Worm (Caenorhabditis elegans) whole organism, L2 larva: ENCODE data around the gene skpo-1.

ENCODE experiments used
- C34F6.9 ChIP-seq: fragments of 150-350 bp; optimal IDR thresholded peaks from 2 replicates; lab custom pipeline; 2014; ENCODE audit warnings: missing biosample characterization, missing genetic modification characterization
- F13H6.1 ChIP-seq: sonication (generic microtip); optimal IDR thresholded peaks from 2 replicates; lab custom pipeline; 2016; ENCODE audit warnings: missing genetic modification characterization, missing compliant biosample characterization
- ZK546.5 ChIP-seq: sonication (generic microtip); optimal IDR thresholded peaks from 2 replicates; lab custom pipeline; 2017; ENCODE audit warnings: missing biosample characterization, missing genetic modification characterization
- alr-1 ChIP-seq: fragments of 150-350 bp; optimal IDR thresholded peaks from 2 replicates; lab custom pipeline; 2014; ENCODE audit warnings: missing biosample characterization, missing genetic modification characterization
- aly-2 ChIP-seq: fragments of 150-350 bp; optimal IDR thresholded peaks from 2 replicates; lab custom pipeline; 2014; ENCODE audit warnings: missing biosample characterization, missing genetic modification characterization
- ama-1 ChIP-seq: fragments of 150-350 bp; optimal IDR thresholded peaks from 2 replicates; lab custom pipeline; 2018; ENCODE audit warnings: inconsistent platforms
- blmp-1 ChIP-seq: sonication (generic microtip); optimal IDR thresholded peaks from 2 replicates; lab custom pipeline; 2017; ENCODE audit warnings: missing genetic modification characterization, mild to moderate bottlenecking, missing compliant biosample characterization, antibody characterized with exemption, moderate library complexity; ENCODE audit not compliant: insufficient read depth
- ceh-16 ChIP-seq: fragments of 150-350 bp; optimal IDR thresholded peaks from 2 replicates; lab custom pipeline; 2014; ENCODE audit warnings: missing biosample characterization, missing genetic modification characterization
- ceh-82 ChIP-seq: fragments of 150-350 bp; optimal IDR thresholded peaks from 2 replicates; lab custom pipeline; 2014; ENCODE audit warnings: missing biosample characterization, missing genetic modification characterization
- crh-2 ChIP-seq: sonication (generic microtip); optimal IDR thresholded peaks from 2 replicates; lab custom pipeline; 2017; ENCODE audit warnings: missing biosample characterization, missing genetic modification characterization
- egl-27 ChIP-seq: sonication (generic microtip); optimal IDR thresholded peaks from 3 replicates; lab custom pipeline; 2017; ENCODE audit warnings: missing biosample characterization, missing genetic modification reagents, missing genetic modification characterization
- elt-1 ChIP-seq: fragments of 150-350 bp; optimal IDR thresholded peaks from 2 replicates; lab custom pipeline; 2014; ENCODE audit warnings: missing biosample characterization, missing genetic modification characterization
- elt-3 ChIP-seq: sonication (generic microtip); optimal IDR thresholded peaks from 2 replicates; lab custom pipeline; 2017; ENCODE audit warnings: missing biosample characterization, missing genetic modification characterization
- fos-1 ChIP-seq: fragments of 150-350 bp; optimal IDR thresholded peaks from 2 replicates; lab custom pipeline; 2014; ENCODE audit warnings: missing biosample characterization, missing genetic modification characterization
- gmeb-1 ChIP-seq: fragments of 150-350 bp; optimal IDR thresholded peaks from 2 replicates; lab custom pipeline; 2014; ENCODE audit warnings: missing biosample characterization, missing genetic modification characterization
- lin-11 ChIP-seq: fragments of 150-350 bp; sonication (generic microtip); optimal IDR thresholded peaks from 2 replicates; lab custom pipeline; 2014; ENCODE audit warnings: missing biosample characterization, missing genetic modification characterization, inconsistent platforms, mixed read lengths
- lin-13 ChIP-seq: fragments of 150-350 bp; optimal IDR thresholded peaks from 2 replicates; lab custom pipeline; 2014; ENCODE audit warnings: missing biosample characterization, missing genetic modification reagents, missing genetic modification characterization
- lin-39 ChIP-seq: fragments of 150-350 bp; optimal IDR thresholded peaks from 2 replicates; lab custom pipeline; 2014; ENCODE audit warnings: missing biosample characterization, missing genetic modification reagents, missing genetic modification characterization
- lsy-2 ChIP-seq, 2 experiments: fragments of 150-350 bp in 1 of 2; sonication (generic microtip) in 1 of 2; optimal IDR thresholded peaks; 2 replicates each; lab custom pipeline; 2014 to 2017; ENCODE audit warnings: missing biosample characterization in 2 of 2, missing genetic modification characterization in 2 of 2
- mab-5 ChIP-seq: fragments of 150-350 bp; optimal IDR thresholded peaks from 2 replicates; lab custom pipeline; 2014; ENCODE audit warnings: missing biosample characterization, missing genetic modification characterization
- mbf-1 ChIP-seq: sonication (generic microtip); optimal IDR thresholded peaks from 2 replicates; lab custom pipeline; 2017; ENCODE audit warnings: missing biosample characterization, missing genetic modification characterization
- mdl-1 ChIP-seq, 2 experiments: fragments of 150-350 bp in 1 of 2; sonication (generic microtip) in 1 of 2; optimal IDR thresholded peaks; 2 replicates each; lab custom pipeline; 2017; ENCODE audit warnings: missing biosample characterization in 2 of 2, missing genetic modification characterization in 2 of 2
- nhr-10 ChIP-seq: sonication (generic microtip); optimal IDR thresholded peaks from 2 replicates; lab custom pipeline; 2017; ENCODE audit warnings: missing biosample characterization, missing genetic modification characterization
- nhr-11 ChIP-seq: fragments of 150-350 bp; optimal IDR thresholded peaks from 2 replicates; lab custom pipeline; 2014; ENCODE audit warnings: missing biosample characterization, missing genetic modification characterization
- nhr-12 ChIP-seq: fragments of 150-350 bp; optimal IDR thresholded peaks from 2 replicates; lab custom pipeline; 2014; ENCODE audit warnings: missing biosample characterization, missing genetic modification characterization
- nhr-129 ChIP-seq: fragments of 150-350 bp; optimal IDR thresholded peaks from 2 replicates; lab custom pipeline; 2014; ENCODE audit warnings: missing biosample characterization, missing genetic modification characterization
- nhr-21 ChIP-seq: fragments of 150-350 bp; optimal IDR thresholded peaks from 2 replicates; lab custom pipeline; 2014; ENCODE audit warnings: missing biosample characterization, missing genetic modification characterization
- nhr-23 ChIP-seq: fragments of 150-350 bp; optimal IDR thresholded peaks from 2 replicates; lab custom pipeline; 2014; ENCODE audit warnings: missing biosample characterization, missing genetic modification reagents, missing genetic modification characterization
- nhr-25 ChIP-seq: fragments of 150-350 bp; sonication (generic microtip); optimal IDR thresholded peaks from 3 replicates; lab custom pipeline; 2014; ENCODE audit warnings: missing biosample characterization, missing genetic modification characterization
- nhr-77 ChIP-seq: fragments of 150-350 bp; optimal IDR thresholded peaks from 2 replicates; lab custom pipeline; 2014; ENCODE audit warnings: missing biosample characterization, missing genetic modification characterization
- peb-1 ChIP-seq: fragments of 150-350 bp; optimal IDR thresholded peaks from 2 replicates; lab custom pipeline; 2014; ENCODE audit warnings: missing biosample characterization, missing genetic modification characterization
- sem-4 ChIP-seq: fragments of 150-350 bp; optimal IDR thresholded peaks from 2 replicates; lab custom pipeline; 2014; ENCODE audit warnings: missing biosample characterization, missing genetic modification reagents, missing genetic modification characterization
- skn-1 ChIP-seq: sonication (generic microtip); optimal IDR thresholded peaks from 2 replicates; lab custom pipeline; 2017; ENCODE audit warnings: missing biosample characterization, missing genetic modification characterization
- sma-3 ChIP-seq: sonication (generic microtip); optimal IDR thresholded peaks from 2 replicates; lab custom pipeline; 2016; ENCODE audit warnings: missing genetic modification reagents, missing genetic modification characterization, missing compliant biosample characterization
- sma-9 ChIP-seq, 2 experiments: fragments of 150-350 bp in 1 of 2; sonication (generic microtip) in 1 of 2; optimal IDR thresholded peaks; 2 replicates each; lab custom pipeline; 2014 to 2016; ENCODE audit warnings: missing genetic modification characterization in 2 of 2, mild to moderate bottlenecking in 1 of 2, missing biosample characterization in 1 of 2, missing compliant biosample characterization in 1 of 2, missing genetic modification reagents in 1 of 2, moderate library complexity in 1 of 2
- unc-62 ChIP-seq: fragments of 150-350 bp; optimal IDR thresholded peaks from 2 replicates; lab custom pipeline; 2014; ENCODE audit warnings: missing biosample characterization, missing genetic modification reagents, missing genetic modification characterization
- zag-1 ChIP-seq: fragments of 150-350 bp; optimal IDR thresholded peaks from 2 replicates; lab custom pipeline; 2014; ENCODE audit warnings: missing biosample characterization, missing genetic modification characterization
- ztf-11 ChIP-seq: sonication (generic microtip); optimal IDR thresholded peaks from 2 replicates; lab custom pipeline; 2017; ENCODE audit warnings: missing biosample characterization, missing genetic modification characterization
- ztf-4 ChIP-seq: fragments of 150-350 bp; optimal IDR thresholded peaks from 2 replicates; lab custom pipeline; 2014; ENCODE audit warnings: missing biosample characterization, missing genetic modification characterization

The skpo-1 gene

DNA sequence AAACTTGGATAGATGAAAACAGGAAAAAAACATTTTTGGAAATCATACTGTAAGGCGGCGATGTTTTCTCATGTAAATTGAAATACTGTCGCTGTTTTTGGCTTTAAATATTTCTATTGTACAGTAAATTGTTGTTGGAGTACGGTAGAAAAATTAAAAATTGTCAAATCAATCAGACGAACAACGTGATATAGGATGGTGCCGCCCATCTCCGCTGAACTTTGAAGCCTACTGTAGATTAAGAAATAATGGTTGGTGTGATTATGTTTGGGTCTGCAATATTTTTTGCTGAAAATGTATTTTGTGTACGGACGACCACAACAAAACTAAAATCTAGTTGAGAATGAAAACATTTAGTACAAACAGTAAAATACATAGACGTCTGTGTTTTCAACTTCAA lies 19.1 kb downstream of the skpo-1 start:
- TF ChIP-seq nhr-11 (tag; lab: Kevin White, UChicago) (no peak), F13H6.1 (tag; lab: Kevin White, UChicago) (no peak), ceh-82 (no peak), ztf-4 (tag; lab: Kevin White, UChicago) (no peak), lsy-2 (tag; optimal IDR thresholded peaks at IDR 0.05; lab: Kevin White, UChicago) (no peak), nhr-21 (no peak), nhr-129 (no peak), lin-13 (no peak), lin-11 (tag; lab: Kevin White, UChicago) (no peak), nhr-25 (tag; lab: Kevin White, UChicago) (no peak), unc-62 (no peak), ceh-16 (tag; lab: Kevin White, UChicago) (no peak), crh-2 (no peak), egl-27 (tag; lab: Kevin White, UChicago) (no peak), C34F6.9 (tag; lab: Kevin White, UChicago) (no peak), nhr-77 (tag; lab: Kevin White, UChicago) (no peak), nhr-10 (tag; lab: Kevin White, UChicago) (no peak), sem-4 (tag; lab: Kevin White, UChicago) (no peak)

DNA sequence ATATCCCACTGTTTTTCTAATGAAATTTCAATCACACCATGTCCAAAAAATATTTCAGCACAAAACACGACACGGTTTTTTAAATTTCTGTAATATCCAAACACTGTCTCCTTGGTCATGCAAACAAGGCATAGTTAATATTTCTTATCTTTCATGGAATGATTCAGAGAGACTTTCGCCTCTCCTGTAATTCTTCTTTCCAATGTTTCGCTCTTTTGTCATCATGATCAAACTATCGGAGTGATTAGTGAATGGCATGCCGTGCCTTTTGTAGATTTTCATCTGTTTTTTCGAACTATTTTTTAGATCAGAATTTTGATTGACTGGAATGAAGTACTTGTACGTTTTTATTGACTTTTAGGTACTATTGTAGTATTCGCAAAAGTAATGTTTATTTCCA lies 20.3 kb downstream of the skpo-1 start:
- TF ChIP-seq ama-1 (no peak), elt-3 (tag; lab: Kevin White, UChicago) (no peak), skn-1 (tag; lab: Kevin White, UChicago) (peak; percentile 76), zag-1 (tag; lab: Kevin White, UChicago) (no peak), mab-5 (tag; lab: Kevin White, UChicago) (no peak), ztf-4 (tag; lab: Kevin White, UChicago) (no peak), alr-1 (no peak), lin-11 (tag; lab: Kevin White, UChicago) (no peak), fos-1 (tag; lab: Kevin White, UChicago) (peak; percentile 93), blmp-1 (tag; lab: Kevin White, UChicago) (no peak), mbf-1 (no peak), nhr-12 (tag; lab: Kevin White, UChicago) (no peak), ceh-82 (no peak), sem-4 (tag; lab: Kevin White, UChicago) (no peak), sma-9 (GFP tag; optimal IDR thresholded peaks at IDR 0.05; lab: Kevin White, UChicago) (peak; percentile 72), sma-9 (tag; optimal IDR thresholded peaks at IDR 0.05; lab: Kevin White, UChicago) (no peak), ztf-11 (no peak), nhr-23 (tag; lab: Kevin White, UChicago) (no peak), nhr-21 (no peak), C34F6.9 (tag; lab: Kevin White, UChicago) (no peak), peb-1 (no peak), aly-2 (tag; lab: Kevin White, UChicago) (no peak)
- TF ChIP-seq, all 48 proteins: peak for 3

ce11 chrII:8382880-8383279 lies 21.8 kb downstream of the skpo-1 start:
- peak; percentile 1 for TF ChIP-seq gmeb-1 (tag; lab: Kevin White, UChicago)
- TF ChIP-seq elt-1: no peak
- TF ChIP-seq crh-2: peak; percentile 90
- peak in 1 of 2 experiments; percentile 39 for TF ChIP-seq lsy-2 (tag; optimal IDR thresholded peaks at IDR 0.05; lab: Kevin White, UChicago)
- TF ChIP-seq F13H6.1 (tag; lab: Kevin White, UChicago): peak; percentile 70
- no peak for TF ChIP-seq ZK546.5 (tag; lab: Kevin White, UChicago)
- peak; percentile 84 for TF ChIP-seq skn-1 (tag; lab: Kevin White, UChicago)
- no peak for TF ChIP-seq lin-39 (tag; lab: Kevin White, UChicago)
- peak; percentile 38 for TF ChIP-seq sma-3 (GFP tag; lab: Kevin White, UChicago)
- TF ChIP-seq ceh-16 (tag; lab: Kevin White, UChicago): no peak
- TF ChIP-seq fos-1 (tag; lab: Kevin White, UChicago): peak; percentile 85
- TF ChIP-seq nhr-21: peak; percentile 8
- TF ChIP-seq sma-9 (GFP tag; optimal IDR thresholded peaks at IDR 0.05; lab: Kevin White, UChicago): peak; percentile 94
- TF ChIP-seq sma-9 (tag; optimal IDR thresholded peaks at IDR 0.05; lab: Kevin White, UChicago): no peak
- peak in 1 of 2 experiments; percentile 37 for TF ChIP-seq mdl-1 (tag; optimal IDR thresholded peaks at IDR 0.05; lab: Kevin White, UChicago)
